Worm (Caenorhabditis elegans) whole organism, L4/young adult: ENCODE measurements around the gene T11G6.3.

Source experiments
- dao-5 ChIP-seq: sonication (generic microtip); optimal IDR thresholded peaks from 2 replicates; lab custom pipeline; 2016; ENCODE audit warnings: missing genotype, missing genetic modification characterization, moderate library complexity, missing compliant biosample characterization
- him-1 ChIP-seq: sonication (generic microtip); optimal IDR thresholded peaks from 2 replicates; lab custom pipeline; 2016; ENCODE audit warnings: missing genotype, missing genetic modification reagents, missing genetic modification characterization, missing compliant biosample characterization

ce11 chrIV:10858300-10859016 lies 3.4 kb upstream of the T11G6.3 start, which contains the start of the genes T11G6.2 and hars-1:
- no peak for TF ChIP-seq dao-5 (tag; lab: Kevin White, UChicago)
- TF ChIP-seq him-1 (tag; lab: Kevin White, UChicago), result no peak
